Fruit fly (Drosophila melanogaster) whole organism, embryonic: ENCODE results near the gene CG2854.

ENCODE experiments used
- Atf6 ChIP-seq: fragments of 200-800 bp; sonication (Bioruptor generic); IDR thresholded peaks from 2 replicates; pipeline ENCODE4 v1.3.6; 2022; ENCODE audit warnings: missing biosample characterization, missing genetic modification characterization
- BEAF-32 ChIP-seq: fragments of 200-800 bp; sonication (Bioruptor generic); optimal IDR thresholded peaks from 3 replicates; lab custom pipeline; 2017; ENCODE audit warnings: missing biosample characterization, missing genetic modification characterization, mild to moderate bottlenecking, moderate library complexity, missing genetic modification reagents
- Bgb ChIP-seq: fragments of 200-800 bp; sonication (Bioruptor generic); IDR thresholded peaks from 2 replicates; pipeline ENCODE4 v1.3.6; 2022; ENCODE audit warnings: missing biosample characterization, missing genetic modification characterization; ENCODE audit not compliant: partially characterized antibody
- CG1024 ChIP-seq: fragments of 200-800 bp; sonication (Bioruptor generic); IDR thresholded peaks from 2 replicates; pipeline ENCODE4 v1.3.6; 2022; ENCODE audit warnings: missing biosample characterization, missing genetic modification characterization
- CG13424 ChIP-seq: fragments of 200-800 bp; sonication (Bioruptor generic); optimal IDR thresholded peaks from 2 replicates; lab custom pipeline; 2019; ENCODE audit warnings: missing biosample characterization, mild to moderate bottlenecking, missing genetic modification characterization, moderate library complexity
- CG14050 ChIP-seq: fragments of 200-800 bp; sonication (Bioruptor generic); IDR thresholded peaks from 3 replicates; pipeline ENCODE4 v1.3.6; 2022; ENCODE audit warnings: missing biosample characterization, missing genetic modification characterization
- CG14441 ChIP-seq: fragments of 200-800 bp; sonication (Bioruptor generic); IDR thresholded peaks from 2 replicates; pipeline ENCODE4 v1.3.6; 2022; ENCODE audit warnings: missing biosample characterization, missing genetic modification characterization
- CG1647 ChIP-seq: fragments of 200-800 bp; sonication (Bioruptor generic); optimal IDR thresholded peaks from 3 replicates; lab custom pipeline; 2016; ENCODE audit warnings: missing biosample characterization, missing genetic modification characterization
- CG16779 ChIP-seq: fragments of 200-800 bp; sonication (Bioruptor generic); IDR thresholded peaks from 2 replicates; pipeline ENCODE4 v1.3.6; 2022; ENCODE audit warnings: missing biosample characterization, missing genetic modification characterization
- CG17359 ChIP-seq: fragments of 200-800 bp; sonication (Bioruptor generic); optimal IDR thresholded peaks from 3 replicates; lab custom pipeline; 2018; ENCODE audit warnings: missing biosample characterization, mild to moderate bottlenecking, missing genetic modification characterization, moderate library complexity
- CG17802 ChIP-seq: fragments of 200-800 bp; sonication (Bioruptor generic); optimal IDR thresholded peaks from 2 replicates; lab custom pipeline; 2018; ENCODE audit warnings: missing biosample characterization, mild to moderate bottlenecking, missing genetic modification characterization, moderate library complexity
- CG18262 ChIP-seq: fragments of 200-800 bp; optimal IDR thresholded peaks from 3 replicates; lab custom pipeline; 2019; ENCODE audit warnings: missing biosample characterization, mild to moderate bottlenecking, missing genetic modification characterization, moderate library complexity
- CG18599 ChIP-seq: fragments of 200-800 bp; sonication (Bioruptor generic); optimal IDR thresholded peaks from 3 replicates; lab custom pipeline; 2017; ENCODE audit warnings: missing biosample characterization, missing genetic modification characterization, mild to moderate bottlenecking, moderate library complexity, missing genetic modification reagents
- CG2875 ChIP-seq: fragments of 200-800 bp; sonication (Bioruptor generic); optimal IDR thresholded peaks from 2 replicates; lab custom pipeline; 2017; ENCODE audit warnings: missing biosample characterization, mild to moderate bottlenecking, missing genetic modification characterization, missing genetic modification reagents
- CG31224 ChIP-seq: fragments of 200-800 bp; sonication (Bioruptor generic); IDR thresholded peaks from 2 replicates; pipeline ENCODE4 v1.3.6; 2022; ENCODE audit warnings: missing biosample characterization, missing genetic modification characterization
- CG4424 ChIP-seq: fragments of 200-800 bp; sonication (Bioruptor generic); optimal IDR thresholded peaks from 3 replicates; lab custom pipeline; 2016; ENCODE audit warnings: missing biosample characterization, missing genetic modification characterization
- CG6175 ChIP-seq: fragments of 200-800 bp; sonication (Bioruptor generic); IDR thresholded peaks from 3 replicates; pipeline ENCODE4 v1.3.6; 2022; ENCODE audit warnings: missing biosample characterization, missing genetic modification characterization
- CG6254 ChIP-seq: fragments of 200-800 bp; sonication (Bioruptor generic); optimal IDR thresholded peaks from 3 replicates; lab custom pipeline; 2017; ENCODE audit warnings: mild to moderate bottlenecking, missing biosample characterization, missing genetic modification reagents, missing genetic modification characterization
- CG7357 ChIP-seq: fragments of 200-800 bp; sonication (Bioruptor generic); IDR thresholded peaks from 3 replicates; pipeline ENCODE4 v1.3.6; 2022; ENCODE audit warnings: missing biosample characterization, missing genetic modification characterization
- CG7963 ChIP-seq: fragments of 200-800 bp; sonication (Bioruptor generic); IDR thresholded peaks from 3 replicates; pipeline ENCODE4 v1.3.6; 2022; ENCODE audit warnings: missing biosample characterization, missing genetic modification characterization; ENCODE audit not compliant: partially characterized antibody
- Chrac-16 ChIP-seq: fragments of 200-800 bp; sonication (Bioruptor generic); optimal IDR thresholded peaks from 3 replicates; lab custom pipeline; 2016; ENCODE audit warnings: missing biosample characterization, missing genetic modification characterization
- Dp ChIP-seq: fragments of 200-800 bp; sonication (Bioruptor generic); optimal IDR thresholded peaks from 2 replicates; lab custom pipeline; 2018; ENCODE audit warnings: missing biosample characterization, mild to moderate bottlenecking, missing genetic modification characterization, moderate library complexity
- E2f2 ChIP-seq: fragments of 200-800 bp; sonication (Bioruptor generic); IDR thresholded peaks from 2 replicates; pipeline ENCODE4 v1.3.6; 2022; ENCODE audit warnings: missing biosample characterization, missing genetic modification characterization
- ERR ChIP-seq: fragments of 200-800 bp; sonication (Bioruptor generic); optimal IDR thresholded peaks from 2 replicates; lab custom pipeline; 2016; ENCODE audit warnings: missing biosample characterization, missing genetic modification characterization
- Elba2 ChIP-seq: fragments of 200-800 bp; sonication (Bioruptor generic); optimal IDR thresholded peaks from 3 replicates; lab custom pipeline; 2016; ENCODE audit warnings: missing biosample characterization, missing genetic modification characterization
- Gsc ChIP-seq: fragments of 200-800 bp; sonication (Bioruptor generic); IDR thresholded peaks from 2 replicates; pipeline ENCODE4 v1.3.6; 2022; ENCODE audit warnings: missing biosample characterization, missing genetic modification characterization
- HHEX ChIP-seq: fragments of 200-800 bp; sonication (Bioruptor generic); optimal IDR thresholded peaks from 3 replicates; lab custom pipeline; 2017; ENCODE audit warnings: missing biosample characterization, mild to moderate bottlenecking, missing genetic modification characterization, missing genetic modification reagents
- HLH54F ChIP-seq: fragments of 200-800 bp; sonication (Bioruptor generic); optimal IDR thresholded peaks from 3 replicates; lab custom pipeline; 2016; ENCODE audit warnings: missing biosample characterization, missing genetic modification characterization
- Hr39 ChIP-seq: fragments of >200 bp; optimal IDR thresholded peaks from 2 replicates; lab custom pipeline; 2017
- Myb ChIP-seq: fragments of 200-800 bp; sonication (Bioruptor generic); optimal IDR thresholded peaks from 2 replicates; lab custom pipeline; 2016; ENCODE audit warnings: missing biosample characterization, missing genetic modification characterization
- Oli ChIP-seq: fragments of 200-800 bp; sonication (Bioruptor generic); optimal IDR thresholded peaks from 2 replicates; lab custom pipeline; 2018; ENCODE audit warnings: missing biosample characterization, mild to moderate bottlenecking, missing genetic modification characterization, moderate library complexity
- Opbp ChIP-seq: fragments of 200-800 bp; sonication (Bioruptor generic); IDR thresholded peaks from 3 replicates; pipeline ENCODE4 v1.3.6; 2022; ENCODE audit warnings: missing biosample characterization, missing genetic modification characterization; ENCODE audit not compliant: partially characterized antibody
- Optix ChIP-seq: fragments of 200-800 bp; sonication (Bioruptor generic); IDR thresholded peaks from 3 replicates; pipeline ENCODE4 v1.3.6; 2022; ENCODE audit warnings: missing biosample characterization, missing genetic modification characterization
- Rx ChIP-seq: fragments of 200-800 bp; sonication (Bioruptor generic); IDR thresholded peaks from 2 replicates; pipeline ENCODE4 v1.3.6; 2022; ENCODE audit warnings: missing biosample characterization, missing genetic modification characterization
- Scr ChIP-seq: fragments of 200-800 bp; sonication (Bioruptor generic); IDR thresholded peaks from 2 replicates; pipeline ENCODE4 v1.3.6; 2022; ENCODE audit warnings: missing biosample characterization, missing genetic modification characterization; ENCODE audit not compliant: partially characterized antibody
- aop ChIP-seq: fragments of 200-800 bp; sonication (Bioruptor generic); IDR thresholded peaks from 2 replicates; pipeline ENCODE4 v1.3.6; 2022; ENCODE audit warnings: missing biosample characterization, missing genetic modification characterization
- corto ChIP-seq: fragments of 200-800 bp; sonication (Bioruptor generic); optimal IDR thresholded peaks from 2 replicates; lab custom pipeline; 2016; ENCODE audit warnings: missing biosample characterization, mild to moderate bottlenecking, missing genetic modification characterization, moderate library complexity
- crc ChIP-seq: fragments of 200-800 bp; sonication (Bioruptor generic); optimal IDR thresholded peaks from 2 replicates; lab custom pipeline; 2016; ENCODE audit warnings: missing biosample characterization, missing genetic modification characterization
- croc ChIP-seq: fragments of 200-800 bp; sonication (Bioruptor generic); conservative IDR thresholded peaks from 3 replicates; pipeline ENCODE4 v1.3.6; 2022; ENCODE audit warnings: missing biosample characterization, missing genetic modification characterization
- dpn ChIP-seq, 2 experiments: fragments of 200-800 bp; sonication (Bioruptor generic); optimal IDR thresholded peaks; 3 replicates each; lab custom pipeline; 2016; ENCODE audit warnings: missing biosample characterization in 2 of 2, missing genetic modification characterization in 2 of 2
- fd3F ChIP-seq: fragments of 200-800 bp; sonication (Bioruptor generic); optimal IDR thresholded peaks from 2 replicates; lab custom pipeline; 2018; ENCODE audit warnings: missing biosample characterization, mild to moderate bottlenecking, missing genetic modification characterization, moderate library complexity
- fd96Cb ChIP-seq: fragments of 200-800 bp; sonication (Bioruptor generic); optimal IDR thresholded peaks from 2 replicates; lab custom pipeline; 2018; ENCODE audit warnings: missing biosample characterization, mild to moderate bottlenecking, missing genetic modification characterization, moderate library complexity
- fru ChIP-seq: fragments of >200 bp; optimal IDR thresholded peaks from 2 replicates; lab custom pipeline; 2017
- ham ChIP-seq: fragments of 200-800 bp; sonication (Bioruptor generic); IDR thresholded peaks from 2 replicates; pipeline ENCODE4 v1.3.6; 2022; ENCODE audit warnings: missing biosample characterization, missing genetic modification characterization
- hth ChIP-seq: fragments of >200 bp; optimal IDR thresholded peaks from 2 replicates; lab custom pipeline; 2017; ENCODE audit warnings: inconsistent platforms
- jigr1 ChIP-seq: fragments of 200-800 bp; sonication (Bioruptor generic); IDR thresholded peaks from 3 replicates; pipeline ENCODE4 v1.3.6; 2022; ENCODE audit warnings: missing biosample characterization, missing genetic modification characterization
- jing ChIP-seq: fragments of 200-800 bp; sonication (Bioruptor generic); optimal IDR thresholded peaks from 2 replicates; lab custom pipeline; 2018; ENCODE audit warnings: missing biosample characterization, mild to moderate bottlenecking, missing genetic modification characterization
- sim ChIP-seq: fragments of 200-800 bp; sonication (Bioruptor generic); IDR thresholded peaks from 2 replicates; pipeline ENCODE4 v1.3.6; 2022; ENCODE audit warnings: missing biosample characterization, missing genetic modification characterization
- tio ChIP-seq: fragments of 200-800 bp; sonication (Bioruptor generic); optimal IDR thresholded peaks from 2 replicates; lab custom pipeline; 2017; ENCODE audit warnings: missing biosample characterization, missing genetic modification characterization, inconsistent platforms
- ttk ChIP-seq: fragments of 200-800 bp; sonication (Bioruptor generic); IDR thresholded peaks from 2 replicates; pipeline ENCODE4 v2.1.2; 2022; ENCODE audit warnings: missing biosample characterization, missing genetic modification characterization
- unc-4 ChIP-seq: fragments of 200-800 bp; sonication (Bioruptor generic); IDR thresholded peaks from 2 replicates; pipeline ENCODE4 v1.3.6; 2022; ENCODE audit warnings: missing biosample characterization, missing genetic modification characterization; ENCODE audit not compliant: partially characterized antibody
- usp ChIP-seq: fragments of >200 bp; optimal IDR thresholded peaks from 2 replicates; lab custom pipeline; 2017; ENCODE audit warnings: missing biosample characterization, missing genetic modification characterization

Gene CG2854

DNA sequence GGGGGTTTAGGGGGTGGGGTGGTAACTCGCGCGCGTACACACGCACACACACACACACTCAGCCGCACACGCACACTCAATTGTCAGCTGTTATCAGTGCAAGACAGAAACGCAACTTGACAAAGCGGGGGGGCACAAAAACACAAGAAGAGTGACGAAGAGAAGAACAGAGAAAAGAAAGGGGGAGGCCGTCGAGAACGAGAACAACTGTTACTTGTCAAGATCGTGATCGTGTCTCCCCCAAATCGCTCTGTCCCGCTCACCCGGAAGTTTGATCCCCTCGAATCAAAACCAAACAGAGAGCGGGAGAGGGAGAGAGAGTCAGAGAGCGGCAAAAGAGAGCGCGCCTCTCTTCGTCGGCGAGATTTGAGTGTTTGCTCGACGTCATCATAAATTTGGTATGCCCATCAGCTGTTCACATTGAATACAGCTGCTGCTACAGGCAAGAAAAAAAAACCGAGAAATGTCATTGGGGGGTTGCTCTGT is 9.5 kb upstream of the CG2854 start (continued):
- TF ChIP-seq Scr (GFP tag; lab: Robert Waterston, UW) (peak; percentile 31), CG7963 (GFP tag; lab: Robert Waterston, UW) (no peak), Hr39 (lab: Kevin White, UChicago) (peak; percentile 60), tio (GFP tag; lab: Kevin White, UChicago) (no peak), fd3F (GFP tag; lab: Kevin White, UChicago) (no peak), CG17802 (tag; lab: Kevin White, UChicago) (no peak), fru (lab: Kevin White, UChicago) (no peak), CG1647 (GFP tag; lab: Kevin White, UChicago) (no peak), Dp (GFP tag; lab: Kevin White, UChicago) (no peak), Bgb (GFP tag; lab: Robert Waterston, UW) (no peak), HLH54F (GFP tag; lab: Kevin White, UChicago) (no peak), E2f2 (GFP tag; lab: Robert Waterston, UW) (peak; percentile 15; the same call in 1 of the 2 replicates), croc (GFP tag; lab: Robert Waterston, UW) (no peak), Opbp (GFP tag; lab: Robert Waterston, UW) (no peak), CG4424 (GFP tag; lab: Kevin White, UChicago) (no peak), unc-4 (peak; percentile 46; the same call in 1 of the 2 replicates), CG13424 (no peak), CG31224 (GFP tag; lab: Robert Waterston, UW) (no peak), CG17359 (no peak), CG14441 (GFP tag; lab: Robert Waterston, UW) (no peak), CG7357 (GFP tag; lab: Robert Waterston, UW) (no peak), Chrac-16 (GFP tag; lab: Kevin White, UChicago) (no peak), HHEX (GFP tag; lab: Kevin White, UChicago) (no peak), Atf6 (GFP tag; lab: Robert Waterston, UW) (0 out of 2 replicates have a peak, but pooled peaks have one; percentile 16), Rx (GFP tag; lab: Robert Waterston, UW) (no peak), aop (GFP tag; lab: Robert Waterston, UW) (peak; percentile 97), corto (GFP tag; lab: Kevin White, UChicago) (no peak), crc (GFP tag; lab: Kevin White, UChicago) (no peak), fd96Cb (tag; lab: Kevin White, UChicago) (no peak), usp (GFP tag; lab: Kevin White, UChicago) (no peak), hth (lab: Kevin White, UChicago) (no peak), Elba2 (GFP tag; lab: Kevin White, UChicago) (no peak), CG6254 (GFP tag; lab: Kevin White, UChicago) (no peak), CG14050 (GFP tag; lab: Robert Waterston, UW) (no peak), ttk (no peak), jing (no peak), BEAF-32 (GFP tag; lab: Kevin White, UChicago) (no peak), jigr1 (no peak), CG1024 (GFP tag; lab: Robert Waterston, UW) (no peak), Optix (GFP tag; lab: Robert Waterston, UW) (no peak), CG18262 (no peak), sim (GFP tag; lab: Robert Waterston, UW) (no peak), CG2875 (GFP tag; lab: Kevin White, UChicago) (no peak), ham (GFP tag; lab: Robert Waterston, UW) (no peak), dpn (GFP tag; optimal IDR thresholded peaks at IDR 0.05; lab: Kevin White, UChicago) (no peak), ERR (GFP tag; lab: Kevin White, UChicago) (peak; percentile 33), Oli (no peak), CG16779 (GFP tag; lab: Robert Waterston, UW) (no peak), CG18599 (GFP tag; lab: Kevin White, UChicago) (no peak), CG6175 (GFP tag; lab: Robert Waterston, UW) (no peak), Gsc (GFP tag; lab: Robert Waterston, UW) (no peak), Myb (GFP tag; lab: Kevin White, UChicago) (no peak)
